Fruit fly (Drosophila melanogaster) whole organism, adult: Measurements from ENCODE around the gene CG10973.

Experiments
- CG12768 ChIP-seq: fragments of 200-800 bp; sonication (Bioruptor generic); optimal IDR thresholded peaks from 2 replicates; lab custom pipeline; 2017; ENCODE audit warnings: missing biosample characterization, missing genetic modification characterization, mild to moderate bottlenecking, moderate library complexity, missing genetic modification reagents
- CG5204 ChIP-seq: fragments of 200-800 bp; sonication (Bioruptor generic); optimal IDR thresholded peaks from 2 replicates; lab custom pipeline; 2016; ENCODE audit warnings: missing biosample characterization, missing genetic modification characterization
- CG7045 ChIP-seq: fragments of 200-800 bp; sonication (Bioruptor generic); optimal IDR thresholded peaks from 2 replicates; lab custom pipeline; 2017; ENCODE audit warnings: missing biosample characterization, mild to moderate bottlenecking, missing genetic modification characterization
- CG7101 ChIP-seq: fragments of 200-800 bp; sonication (Bioruptor generic); optimal IDR thresholded peaks from 2 replicates; lab custom pipeline; 2018; ENCODE audit warnings: missing biosample characterization, mild to moderate bottlenecking, missing genetic modification characterization, moderate library complexity
- Hr96 ChIP-seq: fragments of 200-800 bp; sonication (Bioruptor generic); optimal IDR thresholded peaks from 2 replicates; lab custom pipeline; 2016; ENCODE audit warnings: missing biosample characterization, missing genetic modification characterization
- cic ChIP-seq: fragments of 200-800 bp; sonication (Bioruptor generic); optimal IDR thresholded peaks from 2 replicates; lab custom pipeline; 2017; ENCODE audit warnings: missing biosample characterization, mild to moderate bottlenecking, missing genetic modification characterization, moderate library complexity
- cnc ChIP-seq, 2 experiments: fragments of >200 bp; optimal IDR thresholded peaks; 2 replicates each; lab custom pipeline; 2017
- ovo ChIP-seq: fragments of 200-800 bp; sonication (Bioruptor generic); optimal IDR thresholded peaks from 2 replicates; lab custom pipeline; 2016; ENCODE audit warnings: missing biosample characterization, missing genetic modification characterization
- pad ChIP-seq: fragments of 200-800 bp; sonication (Bioruptor generic); optimal IDR thresholded peaks from 3 replicates; lab custom pipeline; 2017; ENCODE audit warnings: missing biosample characterization, missing genetic modification characterization, mild to moderate bottlenecking, moderate library complexity, missing genetic modification reagents
- toe ChIP-seq: fragments of 200-800 bp; sonication (Bioruptor generic); optimal IDR thresholded peaks from 2 replicates; lab custom pipeline; 2016; ENCODE audit warnings: missing biosample characterization, missing genetic modification characterization

CG10973 gene

dm6 chr3L:12703451-12704020 is 51.0 kb downstream of the CG10973 start:
- no peak for TF ChIP-seq cnc (optimal IDR thresholded peaks at IDR 0.05; lab: Kevin White, UChicago)
- no peak for TF ChIP-seq CG7045 (GFP tag; lab: Kevin White, UChicago)
- TF ChIP-seq CG12768 (GFP tag; lab: Kevin White, UChicago): no peak
- TF ChIP-seq Hr96 (GFP tag; lab: Kevin White, UChicago): no peak
- no peak for TF ChIP-seq pad (GFP tag; lab: Kevin White, UChicago)
- no peak for TF ChIP-seq CG5204
- no peak for TF ChIP-seq toe (GFP tag; lab: Kevin White, UChicago)
- no peak for TF ChIP-seq ovo (GFP tag; lab: Kevin White, UChicago)
- no peak for TF ChIP-seq cic
- no peak for TF ChIP-seq CG7101
